Worm (Caenorhabditis elegans) whole organism, L1 larva: ENCODE data around the gene otpl-3.

Experiments
- C04F5.9 ChIP-seq: sonication (generic microtip); optimal IDR thresholded peaks from 2 replicates; lab custom pipeline; 2016; ENCODE audit warnings: missing genetic modification characterization, missing compliant biosample characterization
- ceh-63 ChIP-seq: fragments of 200-800 bp; sonication (Bioruptor generic); optimal IDR thresholded peaks from 2 replicates; lab custom pipeline; 2018; ENCODE audit warnings: mild to moderate bottlenecking, missing genetic modification characterization, missing compliant biosample characterization
- dpl-1 ChIP-seq, 3 experiments: fragments of 150-350 bp in 2 of 3; sonication (generic microtip) in 1 of 3; optimal IDR thresholded peaks; 2 replicates each; lab custom pipeline; 2014 to 2017; ENCODE audit warnings: missing biosample characterization in 3 of 3, missing genetic modification characterization in 3 of 3, missing genetic modification reagents in 3 of 3
- dsc-1 ChIP-seq: sonication (generic microtip); optimal IDR thresholded peaks from 2 replicates; lab custom pipeline; 2016; ENCODE audit warnings: mild to moderate bottlenecking, missing genetic modification characterization, missing compliant biosample characterization
- egl-27 ChIP-seq, 2 experiments: fragments of 150-350 bp in 1 of 2; sonication (generic microtip); optimal IDR thresholded peaks; 3 replicates each; lab custom pipeline; 2017 to 2018; ENCODE audit warnings: missing biosample characterization in 2 of 2, missing genetic modification characterization in 2 of 2, missing genetic modification reagents in 2 of 2
- lin-13 ChIP-seq: fragments of 150-350 bp; optimal IDR thresholded peaks from 2 replicates; lab custom pipeline; 2014; ENCODE audit warnings: missing biosample characterization, missing genetic modification reagents, missing genetic modification characterization
- lin-15B ChIP-seq: fragments of 150-350 bp; sonication (generic microtip); optimal IDR thresholded peaks from 3 replicates; lab custom pipeline; 2014; ENCODE audit warnings: missing biosample characterization, missing genetic modification characterization
- lir-3 ChIP-seq: sonication (generic microtip); optimal IDR thresholded peaks from 2 replicates; lab custom pipeline; 2016; ENCODE audit warnings: mild to moderate bottlenecking, missing genetic modification characterization, moderate library complexity, missing compliant biosample characterization; ENCODE audit not compliant: poor library complexity
- nhr-11 ChIP-seq: fragments of 150-350 bp; optimal IDR thresholded peaks from 2 replicates; lab custom pipeline; 2014; ENCODE audit warnings: missing biosample characterization, missing genetic modification characterization
- nhr-12 ChIP-seq: sonication (generic microtip); optimal IDR thresholded peaks from 2 replicates; lab custom pipeline; 2017; ENCODE audit warnings: missing biosample characterization, missing genetic modification characterization
- nhr-28 ChIP-seq: fragments of 150-350 bp; optimal IDR thresholded peaks from 2 replicates; lab custom pipeline; 2014; ENCODE audit warnings: missing biosample characterization, missing genetic modification characterization
- nhr-84 ChIP-seq: sonication (generic microtip); optimal IDR thresholded peaks from 2 replicates; lab custom pipeline; 2017; ENCODE audit warnings: missing biosample characterization, missing genetic modification characterization
- tbx-2 ChIP-seq: sonication (generic microtip); optimal IDR thresholded peaks from 2 replicates; lab custom pipeline; 2016; ENCODE audit warnings: missing genetic modification characterization, missing compliant biosample characterization
- zag-1 ChIP-seq: fragments of 150-350 bp; optimal IDR thresholded peaks from 2 replicates; lab custom pipeline; 2014; ENCODE audit warnings: missing biosample characterization, missing genetic modification characterization

DNA sequence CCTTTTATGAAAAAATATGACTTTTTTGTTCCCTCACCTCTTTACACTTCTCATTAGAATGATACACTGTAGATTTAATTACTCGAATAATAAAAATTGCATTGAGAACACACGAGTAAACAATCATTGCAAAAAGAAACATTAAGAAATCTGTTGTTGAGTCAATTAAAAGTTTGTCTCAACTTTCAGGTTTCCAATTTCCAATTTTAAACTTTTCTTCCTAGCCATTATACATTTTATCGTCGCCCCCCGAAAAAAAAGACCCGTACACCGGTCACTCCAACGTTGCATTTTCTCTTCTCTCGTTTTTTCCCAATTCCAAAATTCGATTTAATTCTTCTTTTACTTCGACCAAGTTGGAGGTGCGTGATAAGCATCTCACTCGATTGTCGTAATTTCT lies 15.4 kb upstream of the otpl-3 start, which contains the start of gene C16E9.1:
- no peak for TF ChIP-seq nhr-11 (tag; lab: Kevin White, UChicago)
- TF ChIP-seq dsc-1: no peak
- no peak for TF ChIP-seq C04F5.9 (tag; lab: Kevin White, UChicago)
- no peak for TF ChIP-seq nhr-84
- no peak for TF ChIP-seq lin-13 (GFP tag; lab: Kevin White, UChicago)
- TF ChIP-seq egl-27 (tag; optimal IDR thresholded peaks at IDR 0.05; lab: Kevin White, UChicago): no peak
- TF ChIP-seq zag-1: no peak
- no peak for TF ChIP-seq nhr-12 (tag; lab: Kevin White, UChicago)
- TF ChIP-seq ceh-63 (GFP tag; lab: Kevin White, UChicago): no peak
- TF ChIP-seq tbx-2 (tag; lab: Kevin White, UChicago): no peak
- no peak for TF ChIP-seq nhr-28 (tag; lab: Kevin White, UChicago)
- no peak for TF ChIP-seq lin-15B (tag; lab: Kevin White, UChicago)
- TF ChIP-seq lir-3 (tag; lab: Kevin White, UChicago): no peak
- TF ChIP-seq dpl-1 (GFP tag; optimal IDR thresholded peaks at IDR 0.05; lab: Kevin White, UChicago): no peak
